Fruit fly (Drosophila melanogaster) whole organism, embryonic: ENCODE data around the gene CG32102.
A peak's percentile ranks its signal among the peaks of the same experiment; 100 is the strongest.

Source experiments
- Aef1 ChIP-seq: fragments of 200-800 bp; sonication (Bioruptor generic); IDR thresholded peaks from 3 replicates; pipeline ENCODE4 v1.3.6; 2022; ENCODE audit warnings: missing biosample characterization, missing genetic modification characterization
- Bteb2 ChIP-seq: fragments of 200-800 bp; sonication (Bioruptor generic); optimal IDR thresholded peaks from 2 replicates; lab custom pipeline; 2016; ENCODE audit warnings: missing biosample characterization, missing genetic modification characterization
- CG10274 ChIP-seq: fragments of 200-800 bp; sonication (Bioruptor generic); optimal IDR thresholded peaks from 3 replicates; lab custom pipeline; 2017; ENCODE audit warnings: missing biosample characterization, mild to moderate bottlenecking, missing genetic modification characterization
- CG10565 ChIP-seq: fragments of 200-800 bp; sonication (Bioruptor generic); optimal IDR thresholded peaks from 3 replicates; lab custom pipeline; 2016; ENCODE audit warnings: missing biosample characterization, mild to moderate bottlenecking, missing genetic modification characterization
- CG11504 ChIP-seq: fragments of 200-800 bp; sonication (Bioruptor generic); optimal IDR thresholded peaks from 3 replicates; lab custom pipeline; 2019; ENCODE audit warnings: missing biosample characterization, mild to moderate bottlenecking, missing genetic modification characterization, moderate library complexity
- CG12219 ChIP-seq: fragments of 200-800 bp; sonication (Bioruptor generic); optimal IDR thresholded peaks from 3 replicates; lab custom pipeline; 2018; ENCODE audit warnings: missing biosample characterization, mild to moderate bottlenecking, missing genetic modification characterization
- CG12942 ChIP-seq: fragments of 200-800 bp; sonication (Bioruptor generic); optimal IDR thresholded peaks from 3 replicates; lab custom pipeline; 2016; ENCODE audit warnings: missing biosample characterization, missing genetic modification characterization
- CG13624 ChIP-seq: fragments of 200-800 bp; sonication (Bioruptor generic); optimal IDR thresholded peaks from 2 replicates; lab custom pipeline; 2016; ENCODE audit warnings: missing biosample characterization, missing genetic modification characterization
- CG16813 ChIP-seq: fragments of 200-800 bp; sonication (Bioruptor generic); IDR thresholded peaks from 3 replicates; pipeline ENCODE4 v1.3.6; 2022; ENCODE audit warnings: missing biosample characterization, missing genetic modification characterization; ENCODE audit not compliant: partially characterized antibody
- CG17359 ChIP-seq: fragments of 200-800 bp; sonication (Bioruptor generic); optimal IDR thresholded peaks from 3 replicates; lab custom pipeline; 2018; ENCODE audit warnings: missing biosample characterization, mild to moderate bottlenecking, missing genetic modification characterization, moderate library complexity
- CG18619 ChIP-seq: fragments of 200-800 bp; sonication (Bioruptor generic); optimal IDR thresholded peaks from 3 replicates; lab custom pipeline; 2017; ENCODE audit warnings: missing biosample characterization, mild to moderate bottlenecking, missing genetic modification characterization
- CG34422 ChIP-seq: fragments of 200-800 bp; sonication (Bioruptor generic); IDR thresholded peaks from 3 replicates; pipeline ENCODE4 v1.3.6; 2022; ENCODE audit warnings: missing biosample characterization, missing genetic modification characterization
- CG4282 ChIP-seq: fragments of 200-800 bp; sonication (Bioruptor generic); optimal IDR thresholded peaks from 2 replicates; lab custom pipeline; 2016; ENCODE audit warnings: missing biosample characterization, missing genetic modification characterization
- CG4360 ChIP-seq: fragments of 200-800 bp; sonication (Bioruptor generic); IDR thresholded peaks from 2 replicates; pipeline ENCODE4 v1.3.6; 2022; ENCODE audit warnings: missing biosample characterization, missing genetic modification characterization
- CG6175 ChIP-seq: fragments of 200-800 bp; sonication (Bioruptor generic); IDR thresholded peaks from 3 replicates; pipeline ENCODE4 v1.3.6; 2022; ENCODE audit warnings: missing biosample characterization, missing genetic modification characterization
- CG6683 ChIP-seq: fragments of 200-800 bp; sonication (Bioruptor generic); optimal IDR thresholded peaks from 2 replicates; lab custom pipeline; 2017; ENCODE audit warnings: missing biosample characterization, mild to moderate bottlenecking, missing genetic modification characterization, missing genetic modification reagents
- CG8281 ChIP-seq: fragments of 200-800 bp; sonication (Bioruptor generic); optimal IDR thresholded peaks from 2 replicates; lab custom pipeline; 2018; ENCODE audit warnings: missing biosample characterization, mild to moderate bottlenecking, missing genetic modification characterization, moderate library complexity
- CG8290 ChIP-seq, 3 experiments: fragments of 200-800 bp; sonication (Bioruptor generic); optimal IDR thresholded peaks; 2 replicates each; lab custom pipeline; 2016 to 2019; ENCODE audit warnings: missing biosample characterization in 3 of 3, missing genetic modification characterization in 3 of 3, mild to moderate bottlenecking in 2 of 3, moderate library complexity in 1 of 3
- CTCF ChIP-seq: fragments of 200-800 bp; sonication (Bioruptor generic); optimal IDR thresholded peaks from 2 replicates; lab custom pipeline; 2017; ENCODE audit warnings: missing biosample characterization, mild to moderate bottlenecking, missing genetic modification characterization, moderate library complexity
- Chrac-16 ChIP-seq: fragments of 200-800 bp; sonication (Bioruptor generic); optimal IDR thresholded peaks from 3 replicates; lab custom pipeline; 2016; ENCODE audit warnings: missing biosample characterization, missing genetic modification characterization
- Dip3 ChIP-seq: fragments of 200-800 bp; sonication (Bioruptor generic); optimal IDR thresholded peaks from 3 replicates; lab custom pipeline; 2016; ENCODE audit warnings: missing biosample characterization, missing genetic modification characterization
- E2f2 ChIP-seq: fragments of 200-800 bp; sonication (Bioruptor generic); IDR thresholded peaks from 2 replicates; pipeline ENCODE4 v1.3.6; 2022; ENCODE audit warnings: missing biosample characterization, missing genetic modification characterization
- Ets65A ChIP-seq: fragments of 200-800 bp; sonication (Bioruptor generic); peaks from one replicate; lab custom pipeline; 2016; ENCODE audit warnings: missing biosample characterization, missing genetic modification characterization
- Lpt ChIP-seq: fragments of >200 bp; optimal IDR thresholded peaks from 2 replicates; lab custom pipeline; 2018; ENCODE audit warnings: missing biosample characterization, missing genetic modification characterization
- MBD-R2 ChIP-seq: fragments of 200-800 bp; sonication (Bioruptor generic); IDR thresholded peaks from 2 replicates; pipeline ENCODE4 v1.3.6; 2022; ENCODE audit warnings: missing biosample characterization, missing genetic modification characterization
- MTF-1 ChIP-seq: fragments of 200-800 bp; sonication (Bioruptor generic); optimal IDR thresholded peaks from 2 replicates; lab custom pipeline; 2018; ENCODE audit warnings: missing biosample characterization, mild to moderate bottlenecking, missing genetic modification characterization, borderline replicate concordance
- Oaz ChIP-seq: fragments of 200-800 bp; sonication (Bioruptor generic); IDR thresholded peaks from 2 replicates; pipeline ENCODE4 v1.3.6; 2022; ENCODE audit warnings: missing biosample characterization, missing genetic modification characterization
- Optix ChIP-seq: fragments of 200-800 bp; sonication (Bioruptor generic); IDR thresholded peaks from 3 replicates; pipeline ENCODE4 v1.3.6; 2022; ENCODE audit warnings: missing biosample characterization, missing genetic modification characterization
- Pdp1 ChIP-seq, 2 experiments: fragments of 200-800 bp; sonication (Bioruptor generic); optimal IDR thresholded peaks; 3 replicates each; lab custom pipeline; 2016; ENCODE audit warnings: missing biosample characterization in 2 of 2, missing genetic modification characterization in 2 of 2, mild to moderate bottlenecking in 1 of 2, moderate library complexity in 1 of 2
- Sry-β ChIP-seq: fragments of 200-800 bp; sonication (Bioruptor generic); optimal IDR thresholded peaks from 2 replicates; lab custom pipeline; 2018; ENCODE audit warnings: missing biosample characterization, mild to moderate bottlenecking, missing genetic modification characterization, moderate library complexity
- YL-1 ChIP-seq: fragments of 200-800 bp; sonication (Bioruptor generic); optimal IDR thresholded peaks from 3 replicates; lab custom pipeline; 2017; ENCODE audit warnings: missing biosample characterization, mild to moderate bottlenecking, missing genetic modification characterization
- ato ChIP-seq: fragments of 200-800 bp; sonication (Bioruptor generic); IDR thresholded peaks from 2 replicates; pipeline ENCODE4 v1.3.6; 2022; ENCODE audit warnings: missing biosample characterization, missing genetic modification characterization; ENCODE audit not compliant: partially characterized antibody
- bbx ChIP-seq: fragments of 200-800 bp; sonication (Bioruptor generic); IDR thresholded peaks from 2 replicates; pipeline ENCODE4 v1.3.6; 2022; ENCODE audit warnings: missing biosample characterization, missing genetic modification characterization; ENCODE audit not compliant: partially characterized antibody
- cato ChIP-seq: fragments of 200-800 bp; sonication (Bioruptor generic); optimal IDR thresholded peaks from 2 replicates; lab custom pipeline; 2016; ENCODE audit warnings: missing biosample characterization, missing genetic modification characterization, borderline replicate concordance
- cwo ChIP-seq: fragments of 200-800 bp; sonication (Bioruptor generic); optimal IDR thresholded peaks from 3 replicates; lab custom pipeline; 2017; ENCODE audit warnings: missing biosample characterization, missing genetic modification characterization, mild to moderate bottlenecking, moderate library complexity, missing genetic modification reagents
- dmrt99B ChIP-seq: fragments of 200-800 bp; sonication (Bioruptor generic); optimal IDR thresholded peaks from 2 replicates; lab custom pipeline; 2018; ENCODE audit warnings: missing biosample characterization, mild to moderate bottlenecking, missing genetic modification characterization, moderate library complexity
- h ChIP-seq: fragments of >200 bp; optimal IDR thresholded peaks from 2 replicates; lab custom pipeline; 2017
- jing ChIP-seq: fragments of 200-800 bp; sonication (Bioruptor generic); optimal IDR thresholded peaks from 2 replicates; lab custom pipeline; 2018; ENCODE audit warnings: missing biosample characterization, mild to moderate bottlenecking, missing genetic modification characterization
- jumu ChIP-seq: fragments of 200-800 bp; sonication (Bioruptor generic); optimal IDR thresholded peaks from 3 replicates; lab custom pipeline; 2016; ENCODE audit warnings: missing biosample characterization, missing genetic modification characterization
- nau ChIP-seq: fragments of 200-800 bp; sonication (Bioruptor generic); optimal IDR thresholded peaks from 3 replicates; lab custom pipeline; 2017; ENCODE audit warnings: missing biosample characterization, mild to moderate bottlenecking, missing genetic modification characterization, missing genetic modification reagents
- odd ChIP-seq: fragments of 200-800 bp; sonication (Bioruptor generic); optimal IDR thresholded peaks from 2 replicates; lab custom pipeline; 2017; ENCODE audit warnings: missing biosample characterization, mild to moderate bottlenecking, missing genetic modification characterization
- pnt ChIP-seq: fragments of 200-800 bp; sonication (Bioruptor generic); optimal IDR thresholded peaks from 3 replicates; lab custom pipeline; 2016; ENCODE audit warnings: missing biosample characterization, missing genetic modification characterization
- run ChIP-seq: fragments of 200-800 bp; sonication (Bioruptor generic); optimal IDR thresholded peaks from 3 replicates; lab custom pipeline; 2018; ENCODE audit warnings: missing biosample characterization, mild to moderate bottlenecking, missing genetic modification characterization
- sc ChIP-seq, 3 experiments: fragments of >200 bp in 2 of 3; fragments of 200-800 bp in 1 of 3; sonication (Bioruptor generic) in 1 of 3; optimal IDR thresholded peaks; 2 replicates in 2 of 3; 3 replicates in 1 of 3; lab custom pipeline; 2017; ENCODE audit warnings: mild to moderate bottlenecking in 1 of 3, missing biosample characterization in 1 of 3, missing genetic modification characterization in 1 of 3, missing genetic modification reagents in 1 of 3
- sqz ChIP-seq: fragments of 200-800 bp; sonication (Bioruptor generic); optimal IDR thresholded peaks from 3 replicates; lab custom pipeline; 2018; ENCODE audit warnings: missing biosample characterization, mild to moderate bottlenecking, missing genetic modification characterization
- tin ChIP-seq: fragments of 200-800 bp; sonication (Bioruptor generic); optimal IDR thresholded peaks from 3 replicates; lab custom pipeline; 2016; ENCODE audit warnings: missing biosample characterization, missing genetic modification characterization
- tio ChIP-seq: fragments of 200-800 bp; sonication (Bioruptor generic); optimal IDR thresholded peaks from 2 replicates; lab custom pipeline; 2017; ENCODE audit warnings: missing biosample characterization, missing genetic modification characterization, inconsistent platforms
- trh ChIP-seq: fragments of 200-800 bp; sonication (Bioruptor generic); optimal IDR thresholded peaks from 2 replicates; lab custom pipeline; 2016; ENCODE audit warnings: missing biosample characterization, missing genetic modification characterization
- z ChIP-seq: fragments of 200-800 bp; sonication (Bioruptor generic); IDR thresholded peaks from 3 replicates; pipeline ENCODE4 v1.3.6; 2022; ENCODE audit warnings: missing biosample characterization, missing genetic modification characterization
- zen2 ChIP-seq: fragments of 200-800 bp; sonication (Bioruptor generic); IDR thresholded peaks from 3 replicates; pipeline ENCODE4 v1.3.6; 2022; ENCODE audit warnings: missing biosample characterization, missing genetic modification characterization; ENCODE audit not compliant: partially characterized antibody

CG32102 gene

dm6 chr3L:12482917-12483316, 13.3 kb upstream of the CG32102 start (continued):
- TF ChIP-seq sc (optimal IDR thresholded peaks at IDR 0.05; lab: Kevin White, UChicago) (no peak), sc (GFP tag; optimal IDR thresholded peaks at IDR 0.05; lab: Kevin White, UChicago) (peak; percentile 61), CG10274 (GFP tag; lab: Kevin White, UChicago) (peak; percentile 28), tio (GFP tag; lab: Kevin White, UChicago) (peak; percentile 79), CG8290 (GFP tag; optimal IDR thresholded peaks at IDR 0.05; lab: Kevin White, UChicago) (no peak), CG8290 (tag; optimal IDR thresholded peaks at IDR 0.05; lab: Kevin White, UChicago) (no peak), CG4282 (no peak), jumu (GFP tag; lab: Kevin White, UChicago) (peak; percentile 22), h (no peak), CG12942 (GFP tag; lab: Kevin White, UChicago) (peak; percentile 64), cato (peak; percentile 47), Optix (0 out of 3 replicates have a peak, but pooled peaks have one; percentile 35), z (GFP tag; lab: Robert Waterston, UW) (no peak), pnt (GFP tag; lab: Kevin White, UChicago) (peak; percentile 32), CG4360 (GFP tag; lab: Robert Waterston, UW) (no peak), Oaz (GFP tag; lab: Robert Waterston, UW) (0 out of 2 replicates have a peak, but pooled peaks have one; percentile 33), CG6683 (GFP tag; lab: Kevin White, UChicago) (peak; percentile 19), Pdp1 (GFP tag; optimal IDR thresholded peaks at IDR 0.05; lab: Kevin White, UChicago) (peak; percentile 42 to 57), CG13624 (GFP tag; lab: Kevin White, UChicago) (peak; percentile 23), ato (no peak), CTCF (GFP tag; lab: Kevin White, UChicago) (no peak), sqz (GFP tag; lab: Kevin White, UChicago) (peak; percentile 79), MTF-1 (GFP tag; lab: Kevin White, UChicago) (no peak), zen2 (GFP tag; lab: Robert Waterston, UW) (no peak), CG18619 (GFP tag; lab: Kevin White, UChicago) (peak; percentile 69), CG8281 (tag; lab: Kevin White, UChicago) (peak; percentile 43), CG12219 (GFP tag; lab: Kevin White, UChicago) (peak; percentile 52), Ets65A (GFP tag; lab: Kevin White, UChicago) (peak; percentile 89), CG16813 (no peak), YL-1 (GFP tag; lab: Kevin White, UChicago) (peak; percentile 7), trh (GFP tag; lab: Kevin White, UChicago) (peak; percentile 62), Dip3 (GFP tag; lab: Kevin White, UChicago) (peak; percentile 14), Bteb2 (peak; percentile 52), CG17359 (tag; lab: Kevin White, UChicago) (peak; percentile 79), Lpt (GFP tag; lab: Kevin White, UChicago) (no peak), tin (GFP tag; lab: Kevin White, UChicago) (peak; percentile 51), CG10565 (GFP tag; lab: Kevin White, UChicago) (no peak), CG11504 (tag; lab: Kevin White, UChicago) (peak; percentile 91), run (tag; lab: Kevin White, UChicago) (peak; percentile 54), nau (GFP tag; lab: Kevin White, UChicago) (peak; percentile 69), odd (GFP tag; lab: Kevin White, UChicago) (peak; percentile 76), Sry-β (GFP tag; lab: Kevin White, UChicago) (no peak), jing (GFP tag; lab: Kevin White, UChicago) (peak; percentile 42), cwo (GFP tag; lab: Kevin White, UChicago) (peak; percentile 56), Chrac-16 (peak; percentile 61), CG34422 (peak; percentile 64; the same call in 2 of the 3 replicates), dmrt99B (tag; lab: Kevin White, UChicago) (peak; percentile 92), Aef1 (peak; percentile 62), CG6175 (GFP tag; lab: Robert Waterston, UW) (0 out of 3 replicates have a peak, but pooled peaks have one; percentile 16), bbx (GFP tag; lab: Robert Waterston, UW) (no peak), MBD-R2 (no peak), E2f2 (GFP tag; lab: Robert Waterston, UW) (peak; percentile 8; the same call in 1 of the 2 replicates)
